Fruit fly (Drosophila melanogaster): ENCODE measurements around the gene CG7142.

Gene CG7142

DNA sequence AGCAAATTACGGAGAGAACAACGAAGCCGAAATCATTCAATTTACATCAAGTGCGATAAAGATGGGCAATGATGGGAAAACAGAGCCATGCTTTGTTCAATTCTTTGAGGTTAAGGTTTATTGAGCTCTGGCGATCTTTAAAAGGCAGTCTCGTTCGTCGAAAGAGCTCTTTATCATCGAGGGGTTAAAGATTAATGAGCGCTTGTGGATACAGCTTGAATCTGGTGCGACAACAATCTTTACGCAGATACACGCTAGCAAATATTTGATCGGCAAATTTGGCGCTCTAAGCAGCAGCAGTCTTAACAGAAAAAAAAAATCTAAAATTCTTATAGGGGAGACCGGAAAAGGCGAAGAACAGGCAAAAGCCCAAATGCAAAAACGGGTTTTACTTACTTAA is 16.8 kb upstream of the CG7142 start:
- TF ChIP-seq CG12769 (tag; optimal IDR thresholded peaks at IDR 0.05) (peak; percentile 23), CG6254 (GFP tag; optimal IDR thresholded peaks at IDR 0.05) (no peak), chinmo (GFP tag; IDR thresholded peaks at IDR 0.05; ENCODE audit: partially characterized antibody) (0 out of 4 replicates have a peak, but pooled peaks have one; percentile 35), Opbp (GFP tag; IDR thresholded peaks at IDR 0.05; ENCODE audit: partially characterized antibody) (no peak), pan (optimal IDR thresholded peaks at IDR 0.05) (no peak), pan (GFP tag; optimal IDR thresholded peaks at IDR 0.05 in 1 of 2, IDR thresholded peaks at IDR 0.05 in 1 of 2) (peak in 1 of 2 experiments; percentile 7), CG12071 (GFP tag; optimal IDR thresholded peaks at IDR 0.05) (peak; percentile 10), bigmax (GFP tag; optimal IDR thresholded peaks at IDR 0.05) (peak; percentile 53), Fer3 (tag; optimal IDR thresholded peaks at IDR 0.05) (peak; percentile 37), Meics (GFP tag; optimal IDR thresholded peaks at IDR 0.05) (peak; percentile 33), CG7839 (tag; optimal IDR thresholded peaks at IDR 0.05) (peak; percentile 1), lab (GFP tag; optimal IDR thresholded peaks at IDR 0.05) (peak; percentile 76), CG18599 (GFP tag; optimal IDR thresholded peaks at IDR 0.05) (peak; percentile 75), CG6683 (GFP tag; optimal IDR thresholded peaks at IDR 0.05) (peak; percentile 4), CG1233 (GFP tag; optimal IDR thresholded peaks at IDR 0.05) (peak; percentile 22), CG15514 (GFP tag; optimal IDR thresholded peaks at IDR 0.05) (peak; percentile 51), CG15269 (tag; optimal IDR thresholded peaks at IDR 0.05) (peak; percentile 12), CG12659 (GFP tag; optimal IDR thresholded peaks at IDR 0.05) (peak; percentile 13), B-H2 (GFP tag; optimal IDR thresholded peaks at IDR 0.05) (peak; percentile 53), CG13296 (GFP tag; optimal IDR thresholded peaks at IDR 0.05) (peak; percentile 44), pita (GFP tag; optimal IDR thresholded peaks at IDR 0.05) (no peak), Fer1 (GFP tag; optimal IDR thresholded peaks at IDR 0.05) (peak; percentile 51), Rfx (GFP tag; IDR thresholded peaks at IDR 0.05) (peak; percentile 30; the same call in 1 of the 2 replicates), pho (GFP tag; optimal IDR thresholded peaks at IDR 0.05) (peak; percentile 14), Dek (tag; optimal IDR thresholded peaks at IDR 0.05) (peak; percentile 20), CG11695 (GFP tag; IDR thresholded peaks at IDR 0.05) (0 out of 3 replicates have a peak, but pooled peaks have one; percentile 33), CG18619 (GFP tag; optimal IDR thresholded peaks at IDR 0.05) (peak; percentile 8), CG2120 (GFP tag; optimal IDR thresholded peaks at IDR 0.05) (peak; percentile 47), caup (GFP tag; optimal IDR thresholded peaks at IDR 0.05; ENCODE audit: severe bottlenecking) (peak; percentile 67), CG17361 (GFP tag; IDR thresholded peaks at IDR 0.05) (no peak), gce (GFP tag; IDR thresholded peaks at IDR 0.05) (no peak), CG6765 (GFP tag; optimal IDR thresholded peaks at IDR 0.05) (peak; percentile 53), Med (GFP tag) (peak; percentile 78), Hr51 (GFP tag; optimal IDR thresholded peaks at IDR 0.05) (peak in 1 of 2 experiments; percentile 27), Atf6 (GFP tag; IDR thresholded peaks at IDR 0.05) (peak; percentile 61), CG1792 (GFP tag; optimal IDR thresholded peaks at IDR 0.05) (no peak), cwo (GFP tag; optimal IDR thresholded peaks at IDR 0.05) (peak; percentile 10), CG6813 (GFP tag; optimal IDR thresholded peaks at IDR 0.05) (peak; percentile 4), fd3F (GFP tag; optimal IDR thresholded peaks at IDR 0.05) (peak; percentile 36), Atf-2 (GFP tag; optimal IDR thresholded peaks at IDR 0.05) (no peak), scrt (GFP tag; optimal IDR thresholded peaks at IDR 0.05) (peak; percentile 28), mirr (GFP tag; optimal IDR thresholded peaks at IDR 0.05) (peak; percentile 8), otp (GFP tag; IDR thresholded peaks at IDR 0.05) (no peak), slp2 (GFP tag; optimal IDR thresholded peaks at IDR 0.05) (no peak), CG9727 (GFP tag; optimal IDR thresholded peaks at IDR 0.05) (peak; percentile 14), CG17912 (GFP tag; optimal IDR thresholded peaks at IDR 0.05) (no peak), CG17385 (GFP tag; optimal IDR thresholded peaks at IDR 0.05) (peak; percentile 18), CG3847 (GFP tag; IDR thresholded peaks at IDR 0.05) (no peak), BtbVII (GFP tag; optimal IDR thresholded peaks at IDR 0.05) (peak; percentile 57)
